Worm (Caenorhabditis elegans): ENCODE data around the gene vps-29.

The vps-29 gene

DNA sequence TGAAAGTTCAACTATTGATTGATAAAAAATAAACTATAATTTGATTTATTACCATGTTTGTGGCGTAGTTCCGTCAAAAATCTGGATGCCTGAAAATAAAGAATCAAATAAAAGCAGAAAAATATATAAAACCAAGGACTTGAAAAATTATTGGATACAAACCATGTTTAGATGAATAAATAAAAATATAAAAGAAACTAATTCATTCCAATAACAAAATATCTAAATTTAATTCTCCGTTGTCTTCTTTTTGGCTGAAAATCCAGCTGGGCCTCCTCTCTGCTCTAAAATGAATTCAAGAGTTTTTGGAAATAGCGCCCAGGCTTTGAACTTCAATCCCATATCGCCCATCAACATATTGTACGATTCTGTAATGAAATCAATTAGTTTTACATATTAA, at the start of gene vps-29:
Gene vps-29, minus strand, starts transcription at position 101 of the 400 bp plus-strand sequence.
- TF ChIP-seq dmd-4 (tag; optimal IDR thresholded peaks at IDR 0.05) (no peak), blmp-1 (tag; optimal IDR thresholded peaks at IDR 0.05; ENCODE audit: insufficient read depth) (no peak), F13H6.1 (tag; optimal IDR thresholded peaks at IDR 0.05) (no peak), nhr-11 (tag; optimal IDR thresholded peaks at IDR 0.05) (no peak)

DNA sequence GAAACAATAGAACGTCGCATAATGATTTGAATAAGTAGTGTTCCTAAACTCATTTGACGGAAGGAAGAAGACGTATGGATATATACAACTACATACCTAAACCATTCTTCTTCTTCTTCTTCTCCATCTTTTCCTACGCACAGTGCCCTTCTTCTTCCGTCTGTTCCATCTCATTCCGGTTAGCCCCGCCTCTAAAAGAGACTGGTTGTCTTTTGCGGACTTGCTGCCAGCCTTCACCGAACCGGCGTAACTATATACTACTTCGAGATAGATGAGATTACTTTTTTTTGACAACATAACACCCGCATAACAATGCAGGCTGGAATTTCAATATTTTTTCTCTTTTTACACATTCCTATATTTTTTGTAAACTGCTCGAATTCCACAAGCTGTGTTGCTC, 47.5 kb upstream of the vps-29 start, which contains the start of the genes K08E5.5 and mua-3:
Gene K08E5.5, minus strand, starts transcription at position 101 of the 400 bp plus-strand sequence.
Gene mua-3, plus strand, starts transcription at position 313 of the 400 bp plus-strand sequence.
- TF ChIP-seq mdl-1 (tag; optimal IDR thresholded peaks at IDR 0.05), result no peak
- TF ChIP-seq nhr-11 (tag; optimal IDR thresholded peaks at IDR 0.05), result no peak
- no peak for TF ChIP-seq nhr-12 (tag; optimal IDR thresholded peaks at IDR 0.05)
- no peak for TF ChIP-seq crh-2 (tag; optimal IDR thresholded peaks at IDR 0.05)
- no peak for TF ChIP-seq mbf-1 (tag; optimal IDR thresholded peaks at IDR 0.05)
- no peak for TF ChIP-seq blmp-1 (tag; optimal IDR thresholded peaks at IDR 0.05; ENCODE audit: insufficient read depth)
- no peak for TF ChIP-seq F13H6.1 (tag; optimal IDR thresholded peaks at IDR 0.05)
- no peak for TF ChIP-seq ceh-16 (tag; optimal IDR thresholded peaks at IDR 0.05)
- TF ChIP-seq skn-1 (tag; optimal IDR thresholded peaks at IDR 0.05), result no peak
- no peak for TF ChIP-seq dmd-4 (tag; optimal IDR thresholded peaks at IDR 0.05)
- TF ChIP-seq elt-3 (tag; optimal IDR thresholded peaks at IDR 0.05), result no peak
- TF ChIP-seq zag-1 (tag; optimal IDR thresholded peaks at IDR 0.05), result no peak
- TF ChIP-seq ceh-82 (tag; optimal IDR thresholded peaks at IDR 0.05), result no peak
- TF ChIP-seq unc-62 (GFP tag; optimal IDR thresholded peaks at IDR 0.05), result no peak
- TF ChIP-seq ztf-4 (tag; optimal IDR thresholded peaks at IDR 0.05), result no peak
- TF ChIP-seq Y55F3AM.14 (GFP tag; optimal IDR thresholded peaks at IDR 0.05), result no peak
- no peak for TF ChIP-seq lin-11 (tag; optimal IDR thresholded peaks at IDR 0.05)
- no peak for TF ChIP-seq R02D3.7 (tag; optimal IDR thresholded peaks at IDR 0.05)
- TF ChIP-seq peb-1 (tag; optimal IDR thresholded peaks at IDR 0.05), result no peak

DNA sequence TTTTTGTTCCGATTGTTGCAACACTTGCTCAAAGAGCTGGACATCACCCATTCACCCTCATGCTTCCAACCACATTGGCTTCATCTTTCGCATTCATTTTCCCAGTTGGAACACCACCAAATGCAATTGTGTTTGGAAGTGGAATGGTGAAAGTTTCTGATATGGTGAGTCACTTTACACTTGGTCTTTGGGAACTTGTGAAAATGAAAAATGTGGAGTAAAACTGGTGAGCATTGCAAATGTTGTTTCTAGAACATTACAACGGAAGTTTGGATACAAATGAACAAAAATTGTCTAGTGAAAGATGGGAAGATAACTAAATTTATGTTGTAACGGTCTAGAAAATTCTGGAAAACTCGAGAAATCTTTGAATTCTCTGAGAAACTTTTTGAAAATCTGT, 43.4 kb upstream of the vps-29 start:
- no peak for TF ChIP-seq nhr-77 (tag; optimal IDR thresholded peaks at IDR 0.05)
- TF ChIP-seq mdl-1 (tag; optimal IDR thresholded peaks at IDR 0.05), result no peak
- no peak for TF ChIP-seq nhr-129 (tag; optimal IDR thresholded peaks at IDR 0.05)
- no peak for TF ChIP-seq sma-3 (GFP tag; optimal IDR thresholded peaks at IDR 0.05)
- TF ChIP-seq F13H6.1 (tag; optimal IDR thresholded peaks at IDR 0.05), result no peak
- no peak for TF ChIP-seq R02D3.7 (tag; optimal IDR thresholded peaks at IDR 0.05)
- no peak for TF ChIP-seq ceh-82 (tag; optimal IDR thresholded peaks at IDR 0.05)
- TF ChIP-seq alr-1 (tag; optimal IDR thresholded peaks at IDR 0.05), result no peak
- TF ChIP-seq unc-55 (GFP tag; optimal IDR thresholded peaks at IDR 0.05), result no peak
- TF ChIP-seq dmd-4 (tag; optimal IDR thresholded peaks at IDR 0.05), result no peak
- no peak for TF ChIP-seq ceh-16 (tag; optimal IDR thresholded peaks at IDR 0.05)
- no peak for TF ChIP-seq sma-9 (GFP tag; optimal IDR thresholded peaks at IDR 0.05)
- no peak for TF ChIP-seq sma-9 (tag; optimal IDR thresholded peaks at IDR 0.05)

DNA sequence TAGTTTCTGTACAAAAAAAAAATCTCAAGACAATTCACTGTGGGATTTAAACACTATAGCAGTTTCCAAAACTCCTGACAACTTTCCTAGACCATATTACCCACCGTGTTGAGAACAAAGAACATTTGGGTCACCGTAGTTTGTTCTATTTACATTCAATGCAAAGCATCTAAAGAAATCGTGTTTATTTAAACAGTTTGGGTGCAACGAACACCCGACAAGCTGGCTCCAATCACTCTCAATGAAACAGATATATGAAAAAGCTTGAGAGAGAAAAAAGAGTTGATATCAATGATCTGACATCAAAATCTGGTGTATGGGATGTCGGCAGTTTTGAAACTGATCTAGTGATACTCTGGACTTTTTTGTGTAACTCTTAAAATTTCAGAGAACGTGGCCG, 42.1 kb upstream of the vps-29 start:
- TF ChIP-seq sma-9 (GFP tag; optimal IDR thresholded peaks at IDR 0.05) (peak; percentile 20), sma-9 (tag; optimal IDR thresholded peaks at IDR 0.05) (no peak), F13H6.1 (tag; optimal IDR thresholded peaks at IDR 0.05) (peak; percentile 39), unc-62 (GFP tag; optimal IDR thresholded peaks at IDR 0.05) (no peak), lsy-2 (tag; optimal IDR thresholded peaks at IDR 0.05) (peak in 1 of 2 experiments; percentile 20)

DNA sequence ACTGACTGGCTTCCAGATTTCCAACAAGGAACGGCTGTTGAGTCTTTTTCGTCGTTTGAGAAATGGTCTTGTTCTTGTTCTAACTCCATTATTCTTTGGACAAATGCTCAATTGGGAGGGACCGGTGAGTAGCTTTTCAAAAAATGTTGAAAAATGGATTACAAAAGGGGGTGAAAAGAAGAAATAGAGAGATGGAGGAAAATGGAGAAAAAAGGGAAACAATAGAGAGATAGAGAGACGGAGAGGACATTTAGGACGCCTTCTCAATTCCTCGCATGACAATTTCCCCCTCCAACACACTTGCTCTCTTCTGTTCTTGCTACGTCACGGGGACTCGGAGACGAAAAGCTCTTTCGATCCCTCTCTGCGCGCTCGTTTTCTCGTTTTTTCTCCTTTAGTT, 40.1 kb upstream of the vps-29 start:
- TF ChIP-seq ceh-16 (tag; optimal IDR thresholded peaks at IDR 0.05) (no peak), lin-11 (tag; optimal IDR thresholded peaks at IDR 0.05) (peak; percentile 11), crh-2 (tag; optimal IDR thresholded peaks at IDR 0.05) (peak; percentile 67), nhr-11 (tag; optimal IDR thresholded peaks at IDR 0.05) (no peak), C34F6.9 (tag; optimal IDR thresholded peaks at IDR 0.05) (peak; percentile 77), nhr-21 (tag; optimal IDR thresholded peaks at IDR 0.05) (no peak), nhr-6 (tag; optimal IDR thresholded peaks at IDR 0.05) (peak; percentile 64), aly-2 (tag; optimal IDR thresholded peaks at IDR 0.05) (no peak), F13H6.1 (tag; optimal IDR thresholded peaks at IDR 0.05) (peak; percentile 58), lin-13 (GFP tag; optimal IDR thresholded peaks at IDR 0.05) (peak; percentile 26), nhr-23 (tag; optimal IDR thresholded peaks at IDR 0.05) (no peak), mab-5 (tag; optimal IDR thresholded peaks at IDR 0.05) (peak; percentile 48), elt-1 (tag; optimal IDR thresholded peaks at IDR 0.05) (no peak), Y55F3AM.14 (GFP tag; optimal IDR thresholded peaks at IDR 0.05) (no peak), peb-1 (tag; optimal IDR thresholded peaks at IDR 0.05) (no peak), sma-9 (GFP tag; optimal IDR thresholded peaks at IDR 0.05) (peak; percentile 69), sma-9 (tag; optimal IDR thresholded peaks at IDR 0.05) (no peak), sem-4 (tag; optimal IDR thresholded peaks at IDR 0.05) (peak; percentile 59), blmp-1 (tag; optimal IDR thresholded peaks at IDR 0.05; ENCODE audit: insufficient read depth) (no peak), ztf-11 (tag; optimal IDR thresholded peaks at IDR 0.05) (no peak), ztf-4 (tag; optimal IDR thresholded peaks at IDR 0.05) (peak; percentile 26), mdl-1 (tag; optimal IDR thresholded peaks at IDR 0.05) (peak in 1 of 2 experiments; percentile 56), ceh-82 (tag; optimal IDR thresholded peaks at IDR 0.05) (no peak), zag-1 (tag; optimal IDR thresholded peaks at IDR 0.05) (peak; percentile 74), unc-55 (GFP tag; optimal IDR thresholded peaks at IDR 0.05) (peak; percentile 90), lsy-2 (tag; optimal IDR thresholded peaks at IDR 0.05) (peak in 1 of 2 experiments; percentile 72), nhr-237 (tag; optimal IDR thresholded peaks at IDR 0.05) (no peak), R02D3.7 (tag; optimal IDR thresholded peaks at IDR 0.05) (no peak), egl-27 (tag; optimal IDR thresholded peaks at IDR 0.05) (peak; percentile 25), nhr-129 (tag; optimal IDR thresholded peaks at IDR 0.05) (peak; percentile 81), nhr-25 (tag; optimal IDR thresholded peaks at IDR 0.05) (no peak), snpc-4 (tag; optimal IDR thresholded peaks at IDR 0.05) (peak; percentile 22), ama-1 (optimal IDR thresholded peaks at IDR 0.05) (no peak)

All from whole organism, L2 larva.